Fruit fly (Drosophila melanogaster) whole organism, adult: ENCODE results near the gene Ir100a.

Experiments used
- CG14711 ChIP-seq: fragments of 200-800 bp; sonication (Bioruptor generic); optimal IDR thresholded peaks from 2 replicates; lab custom pipeline; 2018; ENCODE audit warnings: missing biosample characterization, mild to moderate bottlenecking, missing genetic modification characterization, moderate library complexity
- CG1620 ChIP-seq: fragments of 200-800 bp; sonication (Bioruptor generic); optimal IDR thresholded peaks from 2 replicates; lab custom pipeline; 2016; ENCODE audit warnings: missing biosample characterization, missing genetic modification characterization
- Clk ChIP-seq: fragments of 200-800 bp; sonication (Bioruptor generic); optimal IDR thresholded peaks from 2 replicates; lab custom pipeline; 2017; ENCODE audit warnings: missing biosample characterization, missing genetic modification characterization
- Hr96 ChIP-seq: fragments of 200-800 bp; sonication (Bioruptor generic); optimal IDR thresholded peaks from 2 replicates; lab custom pipeline; 2016; ENCODE audit warnings: missing biosample characterization, missing genetic modification characterization
- cic ChIP-seq: fragments of 200-800 bp; sonication (Bioruptor generic); optimal IDR thresholded peaks from 2 replicates; lab custom pipeline; 2017; ENCODE audit warnings: missing biosample characterization, mild to moderate bottlenecking, missing genetic modification characterization, moderate library complexity
- cnc ChIP-seq, 2 experiments: fragments of >200 bp; optimal IDR thresholded peaks; 2 replicates each; lab custom pipeline; 2017
- kay ChIP-seq: fragments of 200-800 bp; sonication (Bioruptor generic); peaks from one replicate; lab custom pipeline; 2016; ENCODE audit warnings: missing biosample characterization, missing genetic modification characterization, borderline replicate concordance
- toe ChIP-seq: fragments of 200-800 bp; sonication (Bioruptor generic); optimal IDR thresholded peaks from 2 replicates; lab custom pipeline; 2016; ENCODE audit warnings: missing biosample characterization, missing genetic modification characterization

DNA sequence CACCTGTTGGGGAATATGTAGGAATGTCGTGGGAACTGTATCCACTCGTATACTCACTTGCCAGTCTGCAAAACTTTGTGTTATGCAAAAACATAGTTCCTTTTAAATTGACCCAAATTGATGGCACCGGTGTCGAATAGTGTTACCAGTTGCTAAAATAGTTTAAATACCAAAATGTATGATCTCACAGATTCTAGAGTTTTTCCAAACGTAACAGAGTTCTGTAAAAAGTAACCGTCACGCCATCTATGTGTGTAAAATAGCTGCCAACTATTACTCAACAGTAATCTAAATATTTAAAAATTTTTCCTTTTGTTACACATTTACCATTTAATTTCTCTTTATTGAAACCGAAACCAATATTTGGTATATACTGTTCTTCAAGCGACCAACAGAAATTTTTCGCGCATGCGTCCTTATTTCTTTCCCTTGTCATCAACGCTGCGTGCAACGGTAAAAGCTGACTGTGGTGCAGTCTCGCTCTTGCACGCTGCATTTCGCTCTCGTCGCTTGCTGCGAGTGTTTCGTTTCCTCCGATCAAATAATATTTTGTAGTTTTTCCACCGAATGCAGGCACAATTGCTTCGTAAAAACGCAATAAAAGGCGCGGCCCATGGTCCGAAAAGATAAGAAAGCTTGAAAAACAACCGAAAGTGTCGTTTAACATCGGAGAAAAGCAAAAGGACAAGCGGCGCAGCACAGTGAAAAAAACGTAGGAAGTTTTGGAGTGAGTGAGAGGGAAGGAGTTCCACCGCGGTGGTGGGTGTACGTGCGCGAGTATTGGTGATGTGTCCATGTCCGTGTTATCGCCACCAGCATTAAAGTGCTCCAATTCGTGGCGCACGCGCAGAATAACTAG is 11.6 kb downstream of the Ir100a start, which contains the start of the genes FeCH and RhoGAP100F:
- TF ChIP-seq CG14711 (tag; lab: Kevin White, UChicago) (no peak), cic (no peak), Hr96 (peak; percentile 11), Clk (GFP tag; lab: Kevin White, UChicago) (no peak), toe (GFP tag; lab: Kevin White, UChicago) (no peak), cnc (optimal IDR thresholded peaks at IDR 0.05; lab: Kevin White, UChicago) (no peak), kay (no peak), CG1620 (no peak)
